Fruit fly (Drosophila melanogaster): ENCODE results near the gene CG31548.

- peak; percentile 47 to 55 for TF ChIP-seq CTCF (optimal IDR thresholded peaks at IDR 0.05)
- no peak for TF ChIP-seq CG8478 (optimal IDR thresholded peaks at IDR 0.05)
Measured at dm6 chr3R:5624115-5624878, 12.4 kb downstream of the CG31548 start, which contains the start of the genes Dph4, Spec2 and RpL13A.

Measured in S2 (cell line).